Fruit fly (Drosophila melanogaster) whole organism, embryonic: ENCODE results near the gene Gk2.

ENCODE experiments used
- Asciz ChIP-seq: fragments of 200-800 bp; sonication (Bioruptor generic); optimal IDR thresholded peaks from 2 replicates; lab custom pipeline; 2017; ENCODE audit warnings: missing biosample characterization, mild to moderate bottlenecking, missing genetic modification characterization, missing genetic modification reagents
- C15 ChIP-seq: fragments of 200-800 bp; sonication (Bioruptor generic); IDR thresholded peaks from 3 replicates; pipeline ENCODE4 v1.3.6; 2022; ENCODE audit warnings: missing biosample characterization, missing genetic modification characterization
- CG10274 ChIP-seq: fragments of 200-800 bp; sonication (Bioruptor generic); optimal IDR thresholded peaks from 3 replicates; lab custom pipeline; 2017; ENCODE audit warnings: missing biosample characterization, mild to moderate bottlenecking, missing genetic modification characterization
- CG11085 ChIP-seq: fragments of 200-800 bp; sonication (Bioruptor generic); IDR thresholded peaks from 2 replicates; pipeline ENCODE4 v1.3.6; 2022; ENCODE audit warnings: missing biosample characterization, missing genetic modification characterization
- CG12299 ChIP-seq: fragments of 200-800 bp; sonication (Bioruptor generic); optimal IDR thresholded peaks from 2 replicates; lab custom pipeline; 2018; ENCODE audit warnings: missing biosample characterization, mild to moderate bottlenecking, missing genetic modification characterization
- CG14050 ChIP-seq: fragments of 200-800 bp; sonication (Bioruptor generic); IDR thresholded peaks from 3 replicates; pipeline ENCODE4 v1.3.6; 2022; ENCODE audit warnings: missing biosample characterization, missing genetic modification characterization
- CG1647 ChIP-seq: fragments of 200-800 bp; sonication (Bioruptor generic); optimal IDR thresholded peaks from 3 replicates; lab custom pipeline; 2016; ENCODE audit warnings: missing biosample characterization, missing genetic modification characterization
- CG2116 ChIP-seq: fragments of 200-800 bp; sonication (Bioruptor generic); optimal IDR thresholded peaks from 3 replicates; lab custom pipeline; 2018; ENCODE audit warnings: missing biosample characterization, mild to moderate bottlenecking, missing genetic modification characterization
- CG31441 ChIP-seq: fragments of 200-800 bp; sonication (Bioruptor generic); IDR thresholded peaks from 2 replicates; pipeline ENCODE4 v1.3.6; 2022; ENCODE audit warnings: missing biosample characterization, missing genetic modification characterization
- CG3281 ChIP-seq: fragments of 200-800 bp; sonication (Bioruptor generic); optimal IDR thresholded peaks from 3 replicates; lab custom pipeline; 2017; ENCODE audit warnings: missing biosample characterization, mild to moderate bottlenecking, missing genetic modification characterization
- CG33213 ChIP-seq: fragments of 200-800 bp; sonication (Bioruptor generic); optimal IDR thresholded peaks from 3 replicates; lab custom pipeline; 2016; ENCODE audit warnings: missing biosample characterization, missing genetic modification characterization
- CG34376 ChIP-seq: fragments of 200-800 bp; sonication (Bioruptor generic); optimal IDR thresholded peaks from 2 replicates; lab custom pipeline; 2018; ENCODE audit warnings: missing biosample characterization, mild to moderate bottlenecking, missing genetic modification characterization
- CG34422 ChIP-seq: fragments of 200-800 bp; sonication (Bioruptor generic); IDR thresholded peaks from 3 replicates; pipeline ENCODE4 v1.3.6; 2022; ENCODE audit warnings: missing biosample characterization, missing genetic modification characterization
- CG6791 ChIP-seq: fragments of 200-800 bp; sonication (Bioruptor generic); IDR thresholded peaks from 3 replicates; pipeline ENCODE4 v1.3.6; 2022; ENCODE audit warnings: missing biosample characterization, missing genetic modification characterization; ENCODE audit not compliant: partially characterized antibody
- CG7928 ChIP-seq: fragments of 200-800 bp; sonication (Bioruptor generic); optimal IDR thresholded peaks from 2 replicates; lab custom pipeline; 2017; ENCODE audit warnings: missing biosample characterization, mild to moderate bottlenecking, missing genetic modification characterization
- CG8478 ChIP-seq: fragments of >200 bp; optimal IDR thresholded peaks from 2 replicates; lab custom pipeline; 2018
- CG8765 ChIP-seq: fragments of 200-800 bp; sonication (Bioruptor generic); IDR thresholded peaks from 2 replicates; pipeline ENCODE4 v1.3.6; 2022; ENCODE audit warnings: missing biosample characterization, missing genetic modification characterization
- CrebB ChIP-seq: fragments of 200-800 bp; sonication (Bioruptor generic); optimal IDR thresholded peaks from 3 replicates; lab custom pipeline; 2018; ENCODE audit warnings: missing biosample characterization, mild to moderate bottlenecking, missing genetic modification characterization
- E2f1 ChIP-seq: fragments of 200-800 bp; sonication (Bioruptor generic); IDR thresholded peaks from 2 replicates; pipeline ENCODE4 v1.3.6; 2022; ENCODE audit warnings: missing biosample characterization, missing genetic modification characterization
- Eip74EF ChIP-seq, 2 experiments: fragments of 200-800 bp in 1 of 2; fragments of >200 bp in 1 of 2; sonication (Bioruptor generic) in 1 of 2; optimal IDR thresholded peaks; 2 replicates each; lab custom pipeline; 2017 to 2019; ENCODE audit warnings: missing biosample characterization in 2 of 2, missing genetic modification characterization in 2 of 2, mild to moderate bottlenecking in 1 of 2, moderate library complexity in 1 of 2
- Lpt ChIP-seq: fragments of >200 bp; optimal IDR thresholded peaks from 2 replicates; lab custom pipeline; 2018; ENCODE audit warnings: missing biosample characterization, missing genetic modification characterization
- MBD-R2 ChIP-seq: fragments of 200-800 bp; sonication (Bioruptor generic); IDR thresholded peaks from 2 replicates; pipeline ENCODE4 v1.3.6; 2022; ENCODE audit warnings: missing biosample characterization, missing genetic modification characterization
- Mad ChIP-seq: fragments of 200-800 bp; sonication (Bioruptor generic); optimal IDR thresholded peaks from 2 replicates; lab custom pipeline; 2016; ENCODE audit warnings: missing biosample characterization, missing genetic modification characterization
- NFAT ChIP-seq: fragments of 200-800 bp; sonication (Bioruptor generic); IDR thresholded peaks from 2 replicates; pipeline ENCODE4 v1.3.6; 2022; ENCODE audit warnings: missing biosample characterization, missing genetic modification characterization
- Nf-YB ChIP-seq: fragments of 200-800 bp; sonication (Bioruptor generic); optimal IDR thresholded peaks from 3 replicates; lab custom pipeline; 2019; ENCODE audit warnings: missing biosample characterization, mild to moderate bottlenecking, missing genetic modification characterization, moderate library complexity
- Ptx1 ChIP-seq: fragments of 200-800 bp; sonication (Bioruptor generic); IDR thresholded peaks from 2 replicates; pipeline ENCODE4 v1.3.6; 2022; ENCODE audit warnings: missing biosample characterization, missing genetic modification characterization
- Sox100B ChIP-seq: fragments of 200-800 bp; sonication (Bioruptor generic); optimal IDR thresholded peaks from 3 replicates; lab custom pipeline; 2018; ENCODE audit warnings: missing biosample characterization, mild to moderate bottlenecking, missing genetic modification characterization
- cg ChIP-seq: fragments of 200-800 bp; sonication (Bioruptor generic); optimal IDR thresholded peaks from 3 replicates; lab custom pipeline; 2019; ENCODE audit warnings: missing biosample characterization, mild to moderate bottlenecking, missing genetic modification characterization, moderate library complexity
- chinmo ChIP-seq: fragments of 200-800 bp; sonication (Bioruptor generic); IDR thresholded peaks from 4 replicates; pipeline ENCODE4 v1.3.6; 2022; ENCODE audit warnings: missing biosample characterization, missing genetic modification characterization; ENCODE audit not compliant: partially characterized antibody
- fru ChIP-seq: fragments of >200 bp; optimal IDR thresholded peaks from 2 replicates; lab custom pipeline; 2017
- ftz-f1 ChIP-seq: fragments of 200-800 bp; sonication (Bioruptor generic); optimal IDR thresholded peaks from 2 replicates; lab custom pipeline; 2016; ENCODE audit warnings: missing biosample characterization, missing genetic modification characterization
- grn ChIP-seq: fragments of 200-800 bp; sonication (Bioruptor generic); optimal IDR thresholded peaks from 3 replicates; lab custom pipeline; 2017; ENCODE audit warnings: missing biosample characterization, missing genetic modification characterization
- hkb ChIP-seq, 2 experiments: fragments of 200-800 bp in 1 of 2; fragments of >200 bp in 1 of 2; sonication (Bioruptor generic) in 1 of 2; IDR thresholded peaks in 1 of 2; optimal IDR thresholded peaks in 1 of 2; 2 replicates each; pipeline versions ENCODE4 v1.3.6 to Lab custom; 2017 to 2022; ENCODE audit warnings: missing biosample characterization in 1 of 2, missing genetic modification characterization in 1 of 2
- jing ChIP-seq: fragments of 200-800 bp; sonication (Bioruptor generic); optimal IDR thresholded peaks from 2 replicates; lab custom pipeline; 2018; ENCODE audit warnings: missing biosample characterization, mild to moderate bottlenecking, missing genetic modification characterization
- onecut ChIP-seq: fragments of 200-800 bp; sonication (Bioruptor generic); IDR thresholded peaks from 2 replicates; pipeline ENCODE4 v1.3.6; 2022; ENCODE audit warnings: missing biosample characterization, missing genetic modification characterization
- phol ChIP-seq: fragments of 200-800 bp; sonication (Bioruptor generic); optimal IDR thresholded peaks from 3 replicates; lab custom pipeline; 2018; ENCODE audit warnings: missing biosample characterization, mild to moderate bottlenecking, missing genetic modification characterization, moderate library complexity
- prd ChIP-seq, 3 experiments: fragments of >200 bp in 2 of 3; fragments of 200-800 bp in 1 of 3; sonication (Bioruptor generic) in 1 of 3; optimal IDR thresholded peaks in 2 of 3; IDR thresholded peaks in 1 of 3; 2 replicates in 2 of 3; 3 replicates in 1 of 3; pipeline versions ENCODE4 v1.3.6 to Lab custom; 2017 to 2022; ENCODE audit warnings: missing biosample characterization in 1 of 3, missing genetic modification characterization in 1 of 3
- pros ChIP-seq: fragments of 200-800 bp; sonication (Bioruptor generic); optimal IDR thresholded peaks from 3 replicates; lab custom pipeline; 2019; ENCODE audit warnings: missing biosample characterization, mild to moderate bottlenecking, missing genetic modification characterization, moderate library complexity
- schlank ChIP-seq: fragments of 200-800 bp; sonication (Bioruptor generic); optimal IDR thresholded peaks from 2 replicates; lab custom pipeline; 2018; ENCODE audit warnings: missing biosample characterization, mild to moderate bottlenecking, missing genetic modification characterization
- sr ChIP-seq: fragments of 200-800 bp; sonication (Bioruptor generic); IDR thresholded peaks from 3 replicates; pipeline ENCODE4 v1.3.6; 2022; ENCODE audit warnings: missing biosample characterization, missing genetic modification characterization
- tna ChIP-seq: fragments of 200-800 bp; sonication (Bioruptor generic); IDR thresholded peaks from 2 replicates; pipeline ENCODE4 v1.3.6; 2022; ENCODE audit warnings: missing biosample characterization, missing genetic modification characterization; ENCODE audit not compliant: partially characterized antibody
- toy ChIP-seq: fragments of 200-800 bp; sonication (Bioruptor generic); IDR thresholded peaks from 2 replicates; pipeline ENCODE4 v1.3.6; 2022; ENCODE audit warnings: missing biosample characterization, missing genetic modification characterization
- zen ChIP-seq: fragments of 200-800 bp; sonication (Bioruptor generic); optimal IDR thresholded peaks from 3 replicates; lab custom pipeline; 2018; ENCODE audit warnings: missing biosample characterization, mild to moderate bottlenecking, missing genetic modification characterization, moderate library complexity

Gk2 gene

dm6 chr3L:1741655-1742551 is 3.7 kb downstream of the Gk2 start (continued):
- TF ChIP-seq hkb (optimal IDR thresholded peaks at IDR 0.05; lab: Kevin White, UChicago) (no peak), hkb (GFP tag; IDR thresholded peaks at IDR 0.05; lab: Robert Waterston, UW) (no peak; the same call in 1 of the 2 replicates), Eip74EF (GFP tag; optimal IDR thresholded peaks at IDR 0.05; lab: Kevin White, UChicago) (no peak), CG11085 (GFP tag; lab: Robert Waterston, UW) (no peak), CG8765 (GFP tag; lab: Robert Waterston, UW) (no peak), Lpt (GFP tag; lab: Kevin White, UChicago) (no peak), CG33213 (GFP tag; lab: Kevin White, UChicago) (no peak), CG7928 (GFP tag; lab: Kevin White, UChicago) (no peak), Ptx1 (GFP tag; lab: Robert Waterston, UW) (no peak), Mad (no peak), onecut (no peak), NFAT (peak; percentile 49; the same call in 1 of the 2 replicates), zen (tag; lab: Kevin White, UChicago) (no peak), CG8478 (lab: Kevin White, UChicago) (no peak), CG3281 (GFP tag; lab: Kevin White, UChicago) (no peak), toy (GFP tag; lab: Robert Waterston, UW) (no peak), CG12299 (tag; lab: Kevin White, UChicago) (no peak), jing (no peak), CG34422 (GFP tag; lab: Robert Waterston, UW) (no peak), phol (no peak), CG34376 (peak; percentile 92), MBD-R2 (GFP tag; lab: Robert Waterston, UW) (no peak), Asciz (peak; percentile 37), grn (peak; percentile 73), pros (GFP tag; lab: Kevin White, UChicago) (no peak), CG6791 (no peak; the same call in 2 of the 3 replicates), prd (optimal IDR thresholded peaks at IDR 0.05; lab: Kevin White, UChicago) (no peak), prd (GFP tag; IDR thresholded peaks at IDR 0.05; lab: Robert Waterston, UW) (0 out of 3 replicates have a peak, but pooled peaks have one; percentile 3), schlank (tag; lab: Kevin White, UChicago) (no peak), ftz-f1 (GFP tag; lab: Kevin White, UChicago) (peak; percentile 5), chinmo (GFP tag; lab: Robert Waterston, UW) (peak; percentile 75; the same call in 3 of the 4 replicates), CG1647 (GFP tag; lab: Kevin White, UChicago) (no peak), C15 (GFP tag; lab: Robert Waterston, UW) (no peak), CG14050 (GFP tag; lab: Robert Waterston, UW) (no peak), cg (GFP tag; lab: Kevin White, UChicago) (no peak), CrebB (tag; lab: Kevin White, UChicago) (peak; percentile 1), Nf-YB (GFP tag; lab: Kevin White, UChicago) (peak; percentile 6), fru (lab: Kevin White, UChicago) (no peak), tna (GFP tag; lab: Robert Waterston, UW) (peak; percentile 41; the same call in 1 of the 2 replicates), CG10274 (GFP tag; lab: Kevin White, UChicago) (no peak), CG31441 (no peak), E2f1 (GFP tag; lab: Robert Waterston, UW) (peak; percentile 14; the same call in 1 of the 2 replicates), Sox100B (GFP tag; lab: Kevin White, UChicago) (no peak), CG2116 (GFP tag; lab: Kevin White, UChicago) (peak; percentile 16), sr (GFP tag; lab: Robert Waterston, UW) (no peak)
